Fruit fly (Drosophila melanogaster) whole organism, adult: ENCODE results near the gene CG13066.

Source experiments
- CG1620 ChIP-seq: fragments of 200-800 bp; sonication (Bioruptor generic); optimal IDR thresholded peaks from 2 replicates; lab custom pipeline; 2016; ENCODE audit warnings: missing biosample characterization, missing genetic modification characterization
- CG33017 ChIP-seq: fragments of 200-800 bp; sonication (Bioruptor generic); optimal IDR thresholded peaks from 2 replicates; lab custom pipeline; 2018; ENCODE audit warnings: missing biosample characterization, mild to moderate bottlenecking, missing genetic modification characterization, moderate library complexity
- CG5204 ChIP-seq: fragments of 200-800 bp; sonication (Bioruptor generic); optimal IDR thresholded peaks from 2 replicates; lab custom pipeline; 2016; ENCODE audit warnings: missing biosample characterization, missing genetic modification characterization
- CG7045 ChIP-seq: fragments of 200-800 bp; sonication (Bioruptor generic); optimal IDR thresholded peaks from 2 replicates; lab custom pipeline; 2017; ENCODE audit warnings: missing biosample characterization, mild to moderate bottlenecking, missing genetic modification characterization
- CG7101 ChIP-seq: fragments of 200-800 bp; sonication (Bioruptor generic); optimal IDR thresholded peaks from 2 replicates; lab custom pipeline; 2018; ENCODE audit warnings: missing biosample characterization, mild to moderate bottlenecking, missing genetic modification characterization, moderate library complexity
- Crg-1 ChIP-seq: fragments of 200-800 bp; sonication (Bioruptor generic); optimal IDR thresholded peaks from 2 replicates; lab custom pipeline; 2016; ENCODE audit warnings: missing biosample characterization, missing genetic modification characterization
- Hr96 ChIP-seq: fragments of 200-800 bp; sonication (Bioruptor generic); optimal IDR thresholded peaks from 2 replicates; lab custom pipeline; 2016; ENCODE audit warnings: missing biosample characterization, missing genetic modification characterization
- Mnt ChIP-seq: fragments of 200-800 bp; sonication (Bioruptor generic); optimal IDR thresholded peaks from 2 replicates; lab custom pipeline; 2016; ENCODE audit warnings: missing biosample characterization, mild to moderate bottlenecking, missing genetic modification characterization
- bab1 ChIP-seq: fragments of 200-800 bp; sonication (Bioruptor generic); optimal IDR thresholded peaks from 3 replicates; lab custom pipeline; 2019; ENCODE audit warnings: missing biosample characterization, mild to moderate bottlenecking, missing genetic modification characterization, moderate library complexity
- kay ChIP-seq: fragments of 200-800 bp; sonication (Bioruptor generic); peaks from one replicate; lab custom pipeline; 2016; ENCODE audit warnings: missing biosample characterization, missing genetic modification characterization, borderline replicate concordance
- ovo ChIP-seq: fragments of 200-800 bp; sonication (Bioruptor generic); optimal IDR thresholded peaks from 2 replicates; lab custom pipeline; 2016; ENCODE audit warnings: missing biosample characterization, missing genetic modification characterization
- tj ChIP-seq: fragments of 200-800 bp; sonication (Bioruptor generic); optimal IDR thresholded peaks from 3 replicates; lab custom pipeline; 2017; ENCODE audit warnings: missing biosample characterization, mild to moderate bottlenecking, missing genetic modification characterization, moderate library complexity

DNA sequence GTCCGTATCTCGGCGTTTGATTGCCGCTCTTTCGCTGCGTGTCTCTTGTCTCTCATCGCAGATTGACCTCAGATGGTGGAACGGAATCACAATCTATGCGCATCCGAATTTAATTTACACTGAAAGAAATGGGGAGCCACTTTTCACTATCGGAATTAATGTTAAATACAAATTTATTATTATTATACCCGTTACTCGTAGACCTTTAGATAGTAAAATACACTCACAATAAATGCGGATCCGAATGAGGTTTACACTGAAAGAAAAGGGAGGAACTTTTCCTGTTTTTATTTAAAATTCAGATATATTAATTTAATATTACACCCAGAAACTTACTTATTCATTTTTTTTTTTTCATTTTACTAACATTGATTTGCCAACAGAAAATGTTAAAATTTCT is 16.4 kb downstream of the CG13066 start:
- TF ChIP-seq bab1 (GFP tag; lab: Kevin White, UChicago) (no peak), ovo (GFP tag; lab: Kevin White, UChicago) (no peak), kay (GFP tag; lab: Kevin White, UChicago) (no peak), CG33017 (tag; lab: Kevin White, UChicago) (no peak), CG7101 (no peak), CG1620 (GFP tag; lab: Kevin White, UChicago) (no peak), CG7045 (GFP tag; lab: Kevin White, UChicago) (no peak), tj (GFP tag; lab: Kevin White, UChicago) (no peak), Crg-1 (no peak), CG5204 (no peak), Hr96 (GFP tag; lab: Kevin White, UChicago) (no peak), Mnt (no peak)
